Fruit fly (Drosophila melanogaster) whole organism, embryonic: ENCODE data around the gene CAH3.

ENCODE experiments used
- Asciz ChIP-seq: fragments of 200-800 bp; sonication (Bioruptor generic); optimal IDR thresholded peaks from 2 replicates; lab custom pipeline; 2017; ENCODE audit warnings: missing biosample characterization, mild to moderate bottlenecking, missing genetic modification characterization, missing genetic modification reagents
- B-H2 ChIP-seq: fragments of 200-800 bp; sonication (Bioruptor generic); optimal IDR thresholded peaks from 2 replicates; lab custom pipeline; 2018; ENCODE audit warnings: missing biosample characterization, mild to moderate bottlenecking, missing genetic modification characterization
- Bteb2 ChIP-seq: fragments of 200-800 bp; sonication (Bioruptor generic); optimal IDR thresholded peaks from 2 replicates; lab custom pipeline; 2016; ENCODE audit warnings: missing biosample characterization, missing genetic modification characterization
- CG1024 ChIP-seq: fragments of 200-800 bp; sonication (Bioruptor generic); IDR thresholded peaks from 2 replicates; pipeline ENCODE4 v1.3.6; 2022; ENCODE audit warnings: missing biosample characterization, missing genetic modification characterization
- CG11247 ChIP-seq: fragments of 200-800 bp; sonication (Bioruptor generic); IDR thresholded peaks from 2 replicates; pipeline ENCODE4 v1.3.6; 2022; ENCODE audit warnings: missing biosample characterization, missing genetic modification characterization
- CG11504 ChIP-seq: fragments of 200-800 bp; sonication (Bioruptor generic); optimal IDR thresholded peaks from 3 replicates; lab custom pipeline; 2019; ENCODE audit warnings: missing biosample characterization, mild to moderate bottlenecking, missing genetic modification characterization, moderate library complexity
- CG11723 ChIP-seq: fragments of 200-800 bp; sonication (Bioruptor generic); optimal IDR thresholded peaks from 2 replicates; lab custom pipeline; 2017; ENCODE audit warnings: missing biosample characterization, mild to moderate bottlenecking, missing genetic modification characterization
- CG13894 ChIP-seq: fragments of 200-800 bp; sonication (Bioruptor generic); optimal IDR thresholded peaks from 3 replicates; lab custom pipeline; 2018; ENCODE audit warnings: missing biosample characterization, mild to moderate bottlenecking, missing genetic modification characterization, moderate library complexity
- CG14667 ChIP-seq: fragments of 200-800 bp; sonication (Bioruptor generic); IDR thresholded peaks from 2 replicates; pipeline ENCODE4 v1.3.6; 2022; ENCODE audit warnings: missing biosample characterization, missing genetic modification characterization
- CG15479 ChIP-seq: fragments of 200-800 bp; sonication (Bioruptor generic); optimal IDR thresholded peaks from 3 replicates; lab custom pipeline; 2019; ENCODE audit warnings: missing biosample characterization, mild to moderate bottlenecking, missing genetic modification characterization, moderate library complexity
- CG15696 ChIP-seq: fragments of 200-800 bp; sonication (Bioruptor generic); optimal IDR thresholded peaks from 2 replicates; lab custom pipeline; 2019; ENCODE audit warnings: missing biosample characterization, mild to moderate bottlenecking, missing genetic modification characterization, moderate library complexity
- CG1647 ChIP-seq: fragments of 200-800 bp; sonication (Bioruptor generic); optimal IDR thresholded peaks from 3 replicates; lab custom pipeline; 2016; ENCODE audit warnings: missing biosample characterization, missing genetic modification characterization
- CG16813 ChIP-seq: fragments of 200-800 bp; sonication (Bioruptor generic); IDR thresholded peaks from 3 replicates; pipeline ENCODE4 v1.3.6; 2022; ENCODE audit warnings: missing biosample characterization, missing genetic modification characterization; ENCODE audit not compliant: partially characterized antibody
- CG17802 ChIP-seq: fragments of 200-800 bp; sonication (Bioruptor generic); optimal IDR thresholded peaks from 2 replicates; lab custom pipeline; 2018; ENCODE audit warnings: missing biosample characterization, mild to moderate bottlenecking, missing genetic modification characterization, moderate library complexity
- CG2875 ChIP-seq: fragments of 200-800 bp; sonication (Bioruptor generic); optimal IDR thresholded peaks from 2 replicates; lab custom pipeline; 2017; ENCODE audit warnings: missing biosample characterization, mild to moderate bottlenecking, missing genetic modification characterization, missing genetic modification reagents
- CG34224 ChIP-seq: fragments of 200-800 bp; sonication (Bioruptor generic); IDR thresholded peaks from 3 replicates; pipeline ENCODE4 v1.3.6; 2022; ENCODE audit warnings: missing biosample characterization, missing genetic modification characterization; ENCODE audit not compliant: partially characterized antibody
- CG3726 ChIP-seq: fragments of 200-800 bp; sonication (Bioruptor generic); IDR thresholded peaks from 3 replicates; pipeline ENCODE4, ENCODE4 v1.3.6; 2022; ENCODE audit warnings: missing biosample characterization, missing genetic modification characterization
- CG7271 ChIP-seq: fragments of 200-800 bp; sonication (Bioruptor generic); optimal IDR thresholded peaks from 2 replicates; lab custom pipeline; 2018; ENCODE audit warnings: missing biosample characterization, mild to moderate bottlenecking, missing genetic modification characterization, moderate library complexity
- CG9797 ChIP-seq: fragments of 200-800 bp; sonication (Bioruptor generic); optimal IDR thresholded peaks from 3 replicates; lab custom pipeline; 2018; ENCODE audit warnings: missing biosample characterization, mild to moderate bottlenecking, missing genetic modification characterization
- CG9817 ChIP-seq: fragments of 200-800 bp; sonication (Bioruptor generic); optimal IDR thresholded peaks from 2 replicates; lab custom pipeline; 2018; ENCODE audit warnings: missing biosample characterization, mild to moderate bottlenecking, missing genetic modification characterization, moderate library complexity
- Camta ChIP-seq: fragments of 200-800 bp; sonication (Bioruptor generic); optimal IDR thresholded peaks from 2 replicates; lab custom pipeline; 2016; ENCODE audit warnings: missing biosample characterization, missing genetic modification characterization
- D19A ChIP-seq: fragments of 200-800 bp; optimal IDR thresholded peaks from 3 replicates; lab custom pipeline; 2019; ENCODE audit warnings: missing biosample characterization, mild to moderate bottlenecking, missing genetic modification characterization, moderate library complexity
- Elba2 ChIP-seq: fragments of 200-800 bp; sonication (Bioruptor generic); optimal IDR thresholded peaks from 3 replicates; lab custom pipeline; 2016; ENCODE audit warnings: missing biosample characterization, missing genetic modification characterization
- Meics ChIP-seq: fragments of 200-800 bp; sonication (Bioruptor generic); optimal IDR thresholded peaks from 2 replicates; lab custom pipeline; 2017; ENCODE audit warnings: missing biosample characterization, mild to moderate bottlenecking, missing genetic modification characterization
- Nf-YB ChIP-seq: fragments of 200-800 bp; sonication (Bioruptor generic); optimal IDR thresholded peaks from 3 replicates; lab custom pipeline; 2019; ENCODE audit warnings: missing biosample characterization, mild to moderate bottlenecking, missing genetic modification characterization, moderate library complexity
- Oaz ChIP-seq: fragments of 200-800 bp; sonication (Bioruptor generic); IDR thresholded peaks from 2 replicates; pipeline ENCODE4 v1.3.6; 2022; ENCODE audit warnings: missing biosample characterization, missing genetic modification characterization
- PHDP ChIP-seq: fragments of 200-800 bp; sonication (Bioruptor generic); optimal IDR thresholded peaks from 3 replicates; lab custom pipeline; 2018; ENCODE audit warnings: missing biosample characterization, mild to moderate bottlenecking, missing genetic modification characterization, moderate library complexity
- Ssrp ChIP-seq: fragments of 200-800 bp; sonication (Bioruptor generic); optimal IDR thresholded peaks from 2 replicates; lab custom pipeline; 2018; ENCODE audit warnings: missing biosample characterization, mild to moderate bottlenecking, missing genetic modification characterization, moderate library complexity
- Trl ChIP-seq, 3 experiments: fragments of >200 bp in 2 of 3; fragments of 200-800 bp in 1 of 3; sonication (Bioruptor generic) in 1 of 3; optimal IDR thresholded peaks; 2 replicates in 1 of 3; 3 replicates in 2 of 3; lab custom pipeline; 2016 to 2017; ENCODE audit warnings: missing biosample characterization in 1 of 3, missing genetic modification characterization in 1 of 3
- YL-1 ChIP-seq: fragments of 200-800 bp; sonication (Bioruptor generic); optimal IDR thresholded peaks from 3 replicates; lab custom pipeline; 2017; ENCODE audit warnings: missing biosample characterization, mild to moderate bottlenecking, missing genetic modification characterization
- cad ChIP-seq: fragments of >200 bp; optimal IDR thresholded peaks from 2 replicates; lab custom pipeline; 2017; ENCODE audit warnings: missing biosample characterization, missing genetic modification characterization
- emc ChIP-seq: fragments of 200-800 bp; sonication (Bioruptor generic); optimal IDR thresholded peaks from 2 replicates; lab custom pipeline; 2016; ENCODE audit warnings: missing biosample characterization, missing genetic modification characterization
- eve ChIP-seq, 2 experiments: fragments of >200 bp; optimal IDR thresholded peaks; 2 replicates each; lab custom pipeline; 2017; ENCODE audit warnings: missing biosample characterization in 2 of 2, missing genetic modification characterization in 2 of 2
- fd96Cb ChIP-seq: fragments of 200-800 bp; sonication (Bioruptor generic); optimal IDR thresholded peaks from 2 replicates; lab custom pipeline; 2018; ENCODE audit warnings: missing biosample characterization, mild to moderate bottlenecking, missing genetic modification characterization, moderate library complexity
- gce ChIP-seq: fragments of 200-800 bp; sonication (Bioruptor generic); IDR thresholded peaks from 3 replicates; pipeline ENCODE4 v1.3.6; 2022; ENCODE audit warnings: missing biosample characterization, missing genetic modification characterization
- grn ChIP-seq: fragments of 200-800 bp; sonication (Bioruptor generic); optimal IDR thresholded peaks from 3 replicates; lab custom pipeline; 2017; ENCODE audit warnings: missing biosample characterization, missing genetic modification characterization
- oc ChIP-seq: fragments of 200-800 bp; sonication (Bioruptor generic); optimal IDR thresholded peaks from 2 replicates; lab custom pipeline; 2018; ENCODE audit warnings: missing biosample characterization, mild to moderate bottlenecking, missing genetic modification characterization, moderate library complexity
- pan ChIP-seq, 4 experiments: fragments of >200 bp in 3 of 4; fragments of 200-800 bp in 1 of 4; sonication (Bioruptor generic) in 1 of 4; optimal IDR thresholded peaks in 3 of 4; IDR thresholded peaks in 1 of 4; 2 replicates each; pipeline versions ENCODE4 v1.3.6 to Lab custom; 2017 to 2022; ENCODE audit warnings: missing biosample characterization in 2 of 4, missing genetic modification characterization in 2 of 4, mixed read lengths in 1 of 4
- pros ChIP-seq: fragments of 200-800 bp; sonication (Bioruptor generic); optimal IDR thresholded peaks from 3 replicates; lab custom pipeline; 2019; ENCODE audit warnings: missing biosample characterization, mild to moderate bottlenecking, missing genetic modification characterization, moderate library complexity
- sisA ChIP-seq: fragments of 200-800 bp; sonication (Bioruptor generic); IDR thresholded peaks from 2 replicates; pipeline ENCODE4 v1.3.6; 2022; ENCODE audit warnings: missing biosample characterization, missing genetic modification characterization
- sqz ChIP-seq: fragments of 200-800 bp; sonication (Bioruptor generic); optimal IDR thresholded peaks from 3 replicates; lab custom pipeline; 2018; ENCODE audit warnings: missing biosample characterization, mild to moderate bottlenecking, missing genetic modification characterization
- zen ChIP-seq: fragments of 200-800 bp; sonication (Bioruptor generic); optimal IDR thresholded peaks from 3 replicates; lab custom pipeline; 2018; ENCODE audit warnings: missing biosample characterization, mild to moderate bottlenecking, missing genetic modification characterization, moderate library complexity
- zf30C ChIP-seq: fragments of 200-800 bp; sonication (Bioruptor generic); optimal IDR thresholded peaks from 3 replicates; lab custom pipeline; 2018; ENCODE audit warnings: missing biosample characterization, mild to moderate bottlenecking, missing genetic modification characterization

Gene CAH3

dm6 chrX:8653955-8654589, 27.0 kb upstream of the CAH3 start:
- peak; percentile 58 for TF ChIP-seq CG7271
- TF ChIP-seq zf30C: peak; percentile 45
- peak; percentile 89 for TF ChIP-seq cad (GFP tag; lab: Kevin White, UChicago)
- TF ChIP-seq CG14667: no peak
- no peak for TF ChIP-seq sqz (GFP tag; lab: Kevin White, UChicago)
- TF ChIP-seq zen (tag; lab: Kevin White, UChicago): peak; percentile 59
- TF ChIP-seq Elba2 (GFP tag; lab: Kevin White, UChicago): peak; percentile 26
- TF ChIP-seq CG15479 (GFP tag; lab: Kevin White, UChicago): peak; percentile 86
- no peak for TF ChIP-seq CG1647
- no peak for TF ChIP-seq CG13894 (tag; lab: Kevin White, UChicago)
- no peak for TF ChIP-seq CG15696
- no peak for TF ChIP-seq CG2875 (GFP tag; lab: Kevin White, UChicago)
- TF ChIP-seq eve (GFP tag; optimal IDR thresholded peaks at IDR 0.05; lab: Kevin White, UChicago): peak in 1 of 2 experiments; percentile 32
- no peak for TF ChIP-seq Ssrp (tag; lab: Kevin White, UChicago)

dm6 chrX:8655228-8655627, 25.8 kb upstream of the CAH3 start:
- no peak for TF ChIP-seq sisA (GFP tag; lab: Robert Waterston, UW)
- peak; percentile 35 for TF ChIP-seq zen (tag; lab: Kevin White, UChicago)
- TF ChIP-seq grn (GFP tag; lab: Kevin White, UChicago): peak; percentile 68
- TF ChIP-seq CG17802 (tag; lab: Kevin White, UChicago): no peak
- TF ChIP-seq oc (tag; lab: Kevin White, UChicago): peak; percentile 90
- peak; percentile 66 for TF ChIP-seq cad (GFP tag; lab: Kevin White, UChicago)
- TF ChIP-seq pros (GFP tag; lab: Kevin White, UChicago): peak; percentile 66
- TF ChIP-seq Oaz: no peak
- no peak for TF ChIP-seq CG34224 (GFP tag; lab: Robert Waterston, UW)
- TF ChIP-seq, all 482 proteins: peak for 5

dm6 chrX:8656550-8657431, 24.3 kb upstream of the CAH3 start:
- TF ChIP-seq emc (GFP tag; lab: Kevin White, UChicago) (no peak), Camta (GFP tag; lab: Kevin White, UChicago) (peak; percentile 69), CG16813 (GFP tag; lab: Robert Waterston, UW) (no peak), CG11504 (peak; percentile 77), gce (GFP tag; lab: Robert Waterston, UW) (peak; percentile 60; the same call in 1 of the 3 replicates), B-H2 (GFP tag; lab: Kevin White, UChicago) (no peak), D19A (tag; lab: Kevin White, UChicago) (peak; percentile 74), Nf-YB (GFP tag; lab: Kevin White, UChicago) (peak; percentile 57), fd96Cb (tag; lab: Kevin White, UChicago) (peak; percentile 77), CG1024 (GFP tag; lab: Robert Waterston, UW) (peak; percentile 37), Bteb2 (GFP tag; lab: Kevin White, UChicago) (peak; percentile 12), CG9817 (tag; lab: Kevin White, UChicago) (peak; percentile 68), Meics (peak; percentile 35), Asciz (GFP tag; lab: Kevin White, UChicago) (peak; percentile 57), CG9797 (GFP tag; lab: Kevin White, UChicago) (no peak), pan (optimal IDR thresholded peaks at IDR 0.05; lab: Kevin White, UChicago) (no peak), pan (GFP tag; optimal IDR thresholded peaks at IDR 0.05 in 1 of 2, IDR thresholded peaks at IDR 0.05 in 1 of 2) (peak in 1 of 2 experiments; percentile 71), CG11247 (GFP tag; lab: Robert Waterston, UW) (peak; percentile 47; the same call in 1 of the 2 replicates), CG3726 (GFP tag; lab: Robert Waterston, UW) (no peak), CG11723 (GFP tag; lab: Kevin White, UChicago) (peak; percentile 15), PHDP (tag; lab: Kevin White, UChicago) (peak; percentile 53), YL-1 (no peak), Trl (optimal IDR thresholded peaks at IDR 0.05; lab: Kevin White, UChicago) (peak; percentile 29 to 69), Trl (GFP tag; optimal IDR thresholded peaks at IDR 0.05; lab: Kevin White, UChicago) (peak; percentile 78)
